Fruit fly (Drosophila melanogaster): ENCODE data around the gene Gyc32E.
A peak's percentile ranks its signal among the peaks of the same experiment; 100 is the strongest.

Gyc32E gene

dm6 chr2L:11113011-11113528, 35.8 kb downstream of the Gyc32E start, which contains the start of gene Idua (continued):
- TF ChIP-seq Ptx1 (GFP tag; IDR thresholded peaks at IDR 0.05) (peak; percentile 66), Kr (GFP tag; optimal IDR thresholded peaks at IDR 0.05) (no peak), CG10431 (GFP tag; optimal IDR thresholded peaks at IDR 0.05) (no peak), CG14860 (GFP tag; IDR thresholded peaks at IDR 0.05; ENCODE audit: partially characterized antibody) (no peak), HHEX (GFP tag; optimal IDR thresholded peaks at IDR 0.05) (peak; percentile 70), gce (GFP tag; IDR thresholded peaks at IDR 0.05) (no peak), Scr (GFP tag; IDR thresholded peaks at IDR 0.05; ENCODE audit: partially characterized antibody) (no peak), pb (GFP tag; optimal IDR thresholded peaks at IDR 0.05) (no peak), NK7.1 (GFP tag; optimal IDR thresholded peaks at IDR 0.05) (no peak), Xrp1 (GFP tag; IDR thresholded peaks at IDR 0.05) (peak; percentile 79), zfh2 (GFP tag; optimal IDR thresholded peaks at IDR 0.05) (peak; percentile 20), trem (tag; optimal IDR thresholded peaks at IDR 0.05) (peak; percentile 36), esg (GFP tag; conservative IDR thresholded peaks at IDR 0.05) (peak; percentile 56), E2f1 (GFP tag; IDR thresholded peaks at IDR 0.05) (peak; percentile 39; the same call in 1 of the 2 replicates), CG2712 (tag; optimal IDR thresholded peaks at IDR 0.05) (no peak), CG10462 (GFP tag; optimal IDR thresholded peaks at IDR 0.05) (no peak), schlank (tag; optimal IDR thresholded peaks at IDR 0.05) (peak; percentile 28), seq (GFP tag; IDR thresholded peaks at IDR 0.05) (peak; percentile 63; the same call in 1 of the 2 replicates), chn (GFP tag; optimal IDR thresholded peaks at IDR 0.05) (no peak), odd (GFP tag; optimal IDR thresholded peaks at IDR 0.05) (peak; percentile 80), ro (GFP tag; IDR thresholded peaks at IDR 0.05) (no peak), CG17568 (GFP tag; optimal IDR thresholded peaks at IDR 0.05) (no peak), oc (tag; optimal IDR thresholded peaks at IDR 0.05) (no peak), CG9797 (GFP tag; optimal IDR thresholded peaks at IDR 0.05) (no peak), CG11696 (GFP tag; IDR thresholded peaks at IDR 0.05) (0 out of 2 replicates have a peak, but pooled peaks have one; percentile 33), CG6272 (GFP tag; IDR thresholded peaks at IDR 0.05) (no peak), CG9609 (GFP tag; optimal IDR thresholded peaks at IDR 0.05) (no peak), cato (GFP tag; optimal IDR thresholded peaks at IDR 0.05; ENCODE audit: borderline replicate concordance) (no peak), CkIIα-i1 (GFP tag; IDR thresholded peaks at IDR 0.05) (no peak), Dip2 (GFP tag; IDR thresholded peaks at IDR 0.05) (no peak), vnd (GFP tag; IDR thresholded peaks at IDR 0.05; ENCODE audit: partially characterized antibody) (no peak), Deaf1 (tag; optimal IDR thresholded peaks at IDR 0.05) (no peak), CG7928 (GFP tag; optimal IDR thresholded peaks at IDR 0.05) (no peak), CTCF (GFP tag; optimal IDR thresholded peaks at IDR 0.05) (no peak), pho (GFP tag; optimal IDR thresholded peaks at IDR 0.05) (peak; percentile 28), CG8290 (GFP tag; optimal IDR thresholded peaks at IDR 0.05) (no peak), CG8290 (tag; optimal IDR thresholded peaks at IDR 0.05) (no peak), Lim3 (GFP tag; IDR thresholded peaks at IDR 0.05) (no peak), az2 (GFP tag; optimal IDR thresholded peaks at IDR 0.05) (peak; percentile 58), CG11398 (GFP tag; optimal IDR thresholded peaks at IDR 0.05) (no peak), CG8944 (GFP tag; optimal IDR thresholded peaks at IDR 0.05) (peak; percentile 15), CG4820 (GFP tag; optimal IDR thresholded peaks at IDR 0.05) (peak; percentile 52), CG7987 (GFP tag; optimal IDR thresholded peaks at IDR 0.05) (no peak), eyg (GFP tag; optimal IDR thresholded peaks at IDR 0.05) (no peak), CG42726 (GFP tag; IDR thresholded peaks at IDR 0.05; ENCODE audit: partially characterized antibody) (no peak), gem (tag; optimal IDR thresholded peaks at IDR 0.05) (no peak), Ets65A (GFP tag) (peak; percentile 90), CG10321 (GFP tag; IDR thresholded peaks at IDR 0.05) (no peak), CG14710 (tag; optimal IDR thresholded peaks at IDR 0.05) (peak; percentile 48), Dbx (GFP tag; IDR thresholded peaks at IDR 0.05) (peak; percentile 37; the same call in 1 of the 3 replicates), Dref (GFP tag; IDR thresholded peaks at IDR 0.05) (no peak), bcd (GFP tag; optimal IDR thresholded peaks at IDR 0.05) (peak; percentile 78), sr (GFP tag; IDR thresholded peaks at IDR 0.05) (no peak)

All from whole organism, embryonic.